Worm (Caenorhabditis elegans): Measurements from ENCODE around the gene Y73F8A.20.

DNA sequence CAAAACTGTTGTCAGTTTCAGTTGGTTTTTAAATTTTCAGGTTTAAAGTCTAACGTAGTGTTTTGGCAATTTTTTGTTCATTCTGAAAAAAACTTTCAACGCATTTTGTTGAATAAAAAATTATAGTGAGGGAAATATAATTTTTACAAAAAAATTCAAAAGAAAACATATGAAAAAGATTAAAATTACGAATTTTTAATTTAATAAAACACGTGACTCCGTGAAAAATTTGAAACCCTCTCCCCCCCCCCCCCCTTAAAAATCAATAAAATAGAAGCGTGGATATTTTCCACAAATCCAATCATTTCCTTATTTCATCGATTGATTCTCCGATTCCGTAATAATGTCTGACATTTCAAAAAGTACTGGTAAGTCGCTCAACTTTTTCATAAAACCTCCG lies at the start of gene Y73F8A.20:
- no peak for TF ChIP-seq ama-1 (optimal IDR thresholded peaks at IDR 0.05)
- TF ChIP-seq unc-39 (tag; optimal IDR thresholded peaks at IDR 0.05) = no peak
- no peak for TF ChIP-seq fos-1 (tag; optimal IDR thresholded peaks at IDR 0.05)
- no peak for TF ChIP-seq sea-2 (GFP tag; optimal IDR thresholded peaks at IDR 0.05)
- no peak for TF ChIP-seq ceh-82 (tag; optimal IDR thresholded peaks at IDR 0.05)
- TF ChIP-seq eor-1 (tag; optimal IDR thresholded peaks at IDR 0.05) = no peak
- TF ChIP-seq nhr-76 (tag; optimal IDR thresholded peaks at IDR 0.05) = no peak
- no peak for TF ChIP-seq fkh-10 (GFP tag; optimal IDR thresholded peaks at IDR 0.05)

All from whole organism, L3 larva.